Worm (Caenorhabditis elegans) whole organism, mixed stage, embryonic: ENCODE data around the gene srv-26.

ENCODE experiments used
- lin-13 ChIP-seq: fragments of 150-350 bp; optimal IDR thresholded peaks from 2 replicates; lab custom pipeline; 2014; ENCODE audit warnings: missing biosample characterization, missing genetic modification characterization
- lsy-2 ChIP-seq: fragments of 150-350 bp; optimal IDR thresholded peaks from 2 replicates; lab custom pipeline; 2014; ENCODE audit warnings: missing biosample characterization, missing genetic modification characterization
- mep-1 ChIP-seq: fragments of 150-350 bp; optimal IDR thresholded peaks from 2 replicates; lab custom pipeline; 2017; ENCODE audit warnings: missing biosample characterization, missing genetic modification reagents, missing genetic modification characterization, inconsistent platforms
- nhr-12 ChIP-seq: fragments of 150-350 bp; optimal IDR thresholded peaks from 2 replicates; lab custom pipeline; 2014; ENCODE audit warnings: missing biosample characterization, missing genetic modification characterization
- nhr-237 ChIP-seq: fragments of 150-350 bp; optimal IDR thresholded peaks from 2 replicates; lab custom pipeline; 2014; ENCODE audit warnings: missing biosample characterization, missing genetic modification characterization
- nhr-28 ChIP-seq: fragments of 150-350 bp; optimal IDR thresholded peaks from 2 replicates; lab custom pipeline; 2014; ENCODE audit warnings: missing biosample characterization, missing genetic modification characterization
- nhr-76 ChIP-seq: sonication (generic microtip); optimal IDR thresholded peaks from 2 replicates; lab custom pipeline; 2017; ENCODE audit warnings: missing biosample characterization, missing genetic modification characterization
- pha-4 ChIP-seq: fragments of 150-350 bp; optimal IDR thresholded peaks from 2 replicates; lab custom pipeline; 2018; ENCODE audit warnings: missing biosample characterization, missing genetic modification reagents, missing genetic modification characterization
- sem-2 ChIP-seq: fragments of 200-800 bp; sonication (Bioruptor generic); optimal IDR thresholded peaks from 2 replicates; lab custom pipeline; 2018; ENCODE audit warnings: mild to moderate bottlenecking, missing genetic modification characterization, missing compliant biosample characterization
- snpc-4 ChIP-seq: fragments of 150-350 bp; optimal IDR thresholded peaks from 2 replicates; lab custom pipeline; 2014; ENCODE audit warnings: missing biosample characterization, missing genetic modification characterization
- unc-39 ChIP-seq: fragments of 150-350 bp; optimal IDR thresholded peaks from 2 replicates; lab custom pipeline; 2014; ENCODE audit warnings: missing biosample characterization, missing genetic modification characterization
- unc-62 ChIP-seq: fragments of 150-350 bp; optimal IDR thresholded peaks from 2 replicates; lab custom pipeline; 2014; ENCODE audit warnings: missing biosample characterization, missing genetic modification reagents, missing genetic modification characterization
- ztf-11 ChIP-seq: fragments of 150-350 bp; optimal IDR thresholded peaks from 2 replicates; lab custom pipeline; 2014; ENCODE audit warnings: missing biosample characterization, missing genetic modification characterization

ce11 chrIV:6325772-6326171 lies 24.1 kb upstream of the srv-26 start:
- TF ChIP-seq nhr-12 (tag; lab: Kevin White, UChicago) (no peak), ztf-11 (tag; lab: Kevin White, UChicago) (no peak), lin-13 (tag; lab: Kevin White, UChicago) (no peak), nhr-237 (tag; lab: Kevin White, UChicago) (no peak), nhr-76 (no peak), mep-1 (tag; lab: Kevin White, UChicago) (no peak), pha-4 (tag; lab: Kevin White, UChicago) (no peak), nhr-28 (tag; lab: Kevin White, UChicago) (no peak), lsy-2 (tag; lab: Kevin White, UChicago) (no peak), sem-2 (GFP tag; lab: Kevin White, UChicago) (no peak), unc-62 (GFP tag; lab: Kevin White, UChicago) (no peak), unc-39 (no peak), snpc-4 (tag; lab: Kevin White, UChicago) (no peak)
